Worm (Caenorhabditis elegans) whole organism, L3 larva: ENCODE results near the gene C34D10.5.

Experiments
- pha-4 ChIP-seq: fragments of 150-350 bp; optimal IDR thresholded peaks from 2 replicates; lab custom pipeline; 2014; ENCODE audit warnings: missing biosample characterization, missing genetic modification reagents, missing genetic modification characterization
- ztf-11 ChIP-seq: fragments of 150-350 bp; optimal IDR thresholded peaks from 2 replicates; lab custom pipeline; 2014; ENCODE audit warnings: missing biosample characterization, missing genetic modification characterization

- TF ChIP-seq ztf-11 (tag; lab: Kevin White, UChicago) (no peak), pha-4 (tag; lab: Kevin White, UChicago) (peak; percentile 43)
Observed at ce11 chrX:7994486-7994885, 23.3 kb upstream of the C34D10.5 start.
